Fruit fly (Drosophila melanogaster) whole organism, prepupa: ENCODE data around the gene CG33306.

Experiments used
- Blimp-1 ChIP-seq: fragments of 200-800 bp; sonication (Bioruptor generic); optimal IDR thresholded peaks from 3 replicates; lab custom pipeline; 2017; ENCODE audit warnings: missing biosample characterization, missing genetic modification characterization, mild to moderate bottlenecking, moderate library complexity, missing genetic modification reagents
- CG11294 ChIP-seq: fragments of 200-800 bp; sonication (Bioruptor generic); IDR thresholded peaks from 2 replicates; pipeline ENCODE4 v1.3.6; 2022; ENCODE audit warnings: missing biosample characterization, missing genetic modification characterization
- CG11762 ChIP-seq: fragments of 200-800 bp; sonication (Bioruptor generic); optimal IDR thresholded peaks from 3 replicates; lab custom pipeline; 2016; ENCODE audit warnings: missing biosample characterization, missing genetic modification characterization; ENCODE audit not compliant: insufficient read depth
- CG15336 ChIP-seq: fragments of 200-800 bp; sonication (Bioruptor generic); IDR thresholded peaks from 2 replicates; pipeline ENCODE4 v1.3.6; 2022; ENCODE audit warnings: missing biosample characterization, missing genetic modification characterization
- CG3032 ChIP-seq: fragments of 200-800 bp; optimal IDR thresholded peaks from 2 replicates; lab custom pipeline; 2019; ENCODE audit warnings: missing biosample characterization, mild to moderate bottlenecking, missing genetic modification characterization, moderate library complexity
- CG31627 ChIP-seq: fragments of 200-800 bp; sonication (Bioruptor generic); optimal IDR thresholded peaks from 3 replicates; lab custom pipeline; 2016; ENCODE audit warnings: missing biosample characterization, missing genetic modification characterization
- CG32006 ChIP-seq: fragments of 200-800 bp; sonication (Bioruptor generic); optimal IDR thresholded peaks from 3 replicates; lab custom pipeline; 2017; ENCODE audit warnings: missing biosample characterization, mild to moderate bottlenecking, missing genetic modification characterization
- CG34406 ChIP-seq: fragments of 200-800 bp; sonication (Bioruptor generic); optimal IDR thresholded peaks from 3 replicates; lab custom pipeline; 2016; ENCODE audit warnings: missing biosample characterization, missing genetic modification characterization
- CG3919 ChIP-seq: fragments of 200-800 bp; sonication (Bioruptor generic); optimal IDR thresholded peaks from 3 replicates; lab custom pipeline; 2016; ENCODE audit warnings: missing biosample characterization, missing genetic modification characterization
- CG4318 ChIP-seq: fragments of 200-800 bp; sonication (Bioruptor generic); optimal IDR thresholded peaks from 3 replicates; lab custom pipeline; 2017; ENCODE audit warnings: missing biosample characterization, mild to moderate bottlenecking, missing genetic modification characterization
- CG6163 ChIP-seq: fragments of 200-800 bp; sonication (Bioruptor generic); IDR thresholded peaks from 3 replicates; pipeline ENCODE4 v1.3.6; 2022; ENCODE audit warnings: missing biosample characterization, missing genetic modification characterization
- CG6276 ChIP-seq: fragments of 200-800 bp; sonication (Bioruptor generic); optimal IDR thresholded peaks from 2 replicates; lab custom pipeline; 2017; ENCODE audit warnings: missing biosample characterization, mild to moderate bottlenecking, missing genetic modification characterization
- CG6808 ChIP-seq: fragments of 200-800 bp; sonication (Bioruptor generic); optimal IDR thresholded peaks from 3 replicates; lab custom pipeline; 2017; ENCODE audit warnings: missing biosample characterization, missing genetic modification characterization, mild to moderate bottlenecking, moderate library complexity, missing genetic modification reagents
- CG6854 ChIP-seq: fragments of 200-800 bp; sonication (Bioruptor generic); optimal IDR thresholded peaks from 2 replicates; lab custom pipeline; 2017; ENCODE audit warnings: missing biosample characterization, mild to moderate bottlenecking, missing genetic modification characterization
- CG7368 ChIP-seq: fragments of 200-800 bp; sonication (Bioruptor generic); optimal IDR thresholded peaks from 3 replicates; lab custom pipeline; 2016; ENCODE audit warnings: missing biosample characterization, missing genetic modification characterization
- CG8119 ChIP-seq: fragments of 200-800 bp; sonication (Bioruptor generic); IDR thresholded peaks from 3 replicates; pipeline ENCODE4 v1.3.6; 2022; ENCODE audit warnings: missing biosample characterization, missing genetic modification characterization
- CG8632 ChIP-seq: fragments of 200-800 bp; sonication (Bioruptor generic); optimal IDR thresholded peaks from 3 replicates; lab custom pipeline; 2016; ENCODE audit warnings: missing biosample characterization, missing genetic modification characterization
- CG9139 ChIP-seq: fragments of 200-800 bp; sonication (Bioruptor generic); optimal IDR thresholded peaks from 3 replicates; lab custom pipeline; 2017; ENCODE audit warnings: missing biosample characterization, mild to moderate bottlenecking, missing genetic modification characterization
- Eip75B ChIP-seq: fragments of 200-800 bp; sonication (Bioruptor generic); optimal IDR thresholded peaks from 3 replicates; lab custom pipeline; 2016; ENCODE audit warnings: missing biosample characterization, missing genetic modification characterization
- Eip78C ChIP-seq: fragments of 200-800 bp; sonication (Bioruptor generic); peaks from one replicate; lab custom pipeline; 2016; ENCODE audit warnings: missing biosample characterization, missing genetic modification characterization
- Ets21C ChIP-seq: fragments of 200-800 bp; sonication (Bioruptor generic); optimal IDR thresholded peaks from 3 replicates; lab custom pipeline; 2016; ENCODE audit warnings: missing biosample characterization, missing genetic modification characterization
- Ets96B ChIP-seq: fragments of 200-800 bp; optimal IDR thresholded peaks from 2 replicates; lab custom pipeline; 2019; ENCODE audit warnings: missing biosample characterization, mild to moderate bottlenecking, missing genetic modification characterization, moderate library complexity
- Gug ChIP-seq: fragments of 200-800 bp; sonication (Bioruptor generic); IDR thresholded peaks from 2 replicates; pipeline ENCODE4 v1.3.6; 2022; ENCODE audit warnings: missing biosample characterization, missing genetic modification characterization
- Hr39 ChIP-seq: fragments of 200-800 bp; sonication (Bioruptor generic); optimal IDR thresholded peaks from 2 replicates; lab custom pipeline; 2016; ENCODE audit warnings: missing biosample characterization, missing genetic modification characterization
- Hr4 ChIP-seq: fragments of 200-800 bp; sonication (Bioruptor generic); optimal IDR thresholded peaks from 3 replicates; lab custom pipeline; 2016; ENCODE audit warnings: missing biosample characterization, missing genetic modification characterization
- Lpt ChIP-seq: fragments of 200-800 bp; sonication (Bioruptor generic); optimal IDR thresholded peaks from 3 replicates; lab custom pipeline; 2016; ENCODE audit warnings: missing biosample characterization, missing genetic modification characterization
- Met ChIP-seq: fragments of 200-800 bp; sonication (Bioruptor generic); optimal IDR thresholded peaks from 3 replicates; lab custom pipeline; 2016; ENCODE audit warnings: missing biosample characterization, missing genetic modification characterization
- OdsH ChIP-seq: fragments of 200-800 bp; sonication (Bioruptor generic); optimal IDR thresholded peaks from 3 replicates; lab custom pipeline; 2016; ENCODE audit warnings: missing biosample characterization, missing genetic modification characterization
- Sox102F ChIP-seq: fragments of 200-800 bp; sonication (Bioruptor generic); optimal IDR thresholded peaks from 2 replicates; lab custom pipeline; 2016; ENCODE audit warnings: missing biosample characterization, mild to moderate bottlenecking, missing genetic modification characterization
- Sox14 ChIP-seq: fragments of 200-800 bp; sonication (Bioruptor generic); optimal IDR thresholded peaks from 3 replicates; lab custom pipeline; 2016; ENCODE audit warnings: missing biosample characterization, missing genetic modification characterization
- Sox15 ChIP-seq: fragments of 200-800 bp; sonication (Bioruptor generic); optimal IDR thresholded peaks from 3 replicates; lab custom pipeline; 2016; ENCODE audit warnings: missing biosample characterization, missing genetic modification characterization
- achi ChIP-seq: fragments of 200-800 bp; sonication (Bioruptor generic); optimal IDR thresholded peaks from 3 replicates; lab custom pipeline; 2016; ENCODE audit warnings: missing biosample characterization, missing genetic modification characterization
- acj6 ChIP-seq: fragments of 200-800 bp; sonication (Bioruptor generic); optimal IDR thresholded peaks from 3 replicates; lab custom pipeline; 2016; ENCODE audit warnings: missing biosample characterization, missing genetic modification characterization
- cyc ChIP-seq: fragments of 200-800 bp; sonication (Bioruptor generic); optimal IDR thresholded peaks from 3 replicates; lab custom pipeline; 2016; ENCODE audit warnings: missing biosample characterization, missing genetic modification characterization
- dac ChIP-seq: fragments of 200-800 bp; sonication (Bioruptor generic); optimal IDR thresholded peaks from 2 replicates; lab custom pipeline; 2017; ENCODE audit warnings: missing biosample characterization, mild to moderate bottlenecking, missing genetic modification characterization
- dsx ChIP-seq: fragments of 200-800 bp; optimal IDR thresholded peaks from 3 replicates; lab custom pipeline; 2019; ENCODE audit warnings: missing biosample characterization, mild to moderate bottlenecking, missing genetic modification characterization, moderate library complexity; ENCODE audit not compliant: poor library complexity, severe bottlenecking
- eg ChIP-seq: fragments of 200-800 bp; sonication (Bioruptor generic); IDR thresholded peaks from 3 replicates; pipeline ENCODE4 v1.3.6; 2022; ENCODE audit warnings: missing biosample characterization, missing genetic modification characterization
- esn ChIP-seq: fragments of 200-800 bp; sonication (Bioruptor generic); optimal IDR thresholded peaks from 2 replicates; lab custom pipeline; 2016; ENCODE audit warnings: missing biosample characterization, mild to moderate bottlenecking, missing genetic modification characterization, moderate library complexity
- fd59A ChIP-seq: fragments of 200-800 bp; sonication (Bioruptor generic); optimal IDR thresholded peaks from 2 replicates; lab custom pipeline; 2017; ENCODE audit warnings: missing biosample characterization, mild to moderate bottlenecking, missing genetic modification characterization, missing genetic modification reagents
- fd85E ChIP-seq: fragments of 200-800 bp; sonication (Bioruptor generic); optimal IDR thresholded peaks from 3 replicates; lab custom pipeline; 2016; ENCODE audit warnings: missing biosample characterization, missing genetic modification characterization
- fkh ChIP-seq: fragments of 200-800 bp; sonication (Bioruptor generic); optimal IDR thresholded peaks from 3 replicates; lab custom pipeline; 2017; ENCODE audit warnings: missing biosample characterization, mild to moderate bottlenecking, missing genetic modification characterization, moderate library complexity
- lz ChIP-seq: fragments of 200-800 bp; sonication (Bioruptor generic); optimal IDR thresholded peaks from 3 replicates; lab custom pipeline; 2016; ENCODE audit warnings: missing biosample characterization, missing genetic modification characterization
- net ChIP-seq: fragments of 200-800 bp; sonication (Bioruptor generic); optimal IDR thresholded peaks from 3 replicates; lab custom pipeline; 2016; ENCODE audit warnings: missing biosample characterization, missing genetic modification characterization
- pdm3 ChIP-seq: fragments of 200-800 bp; sonication (Bioruptor generic); optimal IDR thresholded peaks from 3 replicates; lab custom pipeline; 2016; ENCODE audit warnings: missing biosample characterization, missing genetic modification characterization
- spab ChIP-seq: fragments of 200-800 bp; sonication (Bioruptor generic); optimal IDR thresholded peaks from 2 replicates; lab custom pipeline; 2017; ENCODE audit warnings: missing biosample characterization, mild to moderate bottlenecking, missing genetic modification characterization, missing genetic modification reagents
- ss ChIP-seq, 2 experiments: fragments of 200-800 bp; sonication (Bioruptor generic); optimal IDR thresholded peaks; 2 replicates in 1 of 2; 3 replicates in 1 of 2; lab custom pipeline; 2017 to 2018; ENCODE audit warnings: mild to moderate bottlenecking in 2 of 2, missing biosample characterization in 2 of 2, missing genetic modification characterization in 2 of 2, moderate library complexity in 1 of 2
- svp ChIP-seq: fragments of 200-800 bp; sonication (Bioruptor generic); peaks from one replicate; lab custom pipeline; 2016; ENCODE audit warnings: missing biosample characterization, missing genetic modification characterization
- vri ChIP-seq: fragments of 200-800 bp; sonication (Bioruptor generic); optimal IDR thresholded peaks from 3 replicates; lab custom pipeline; 2016; ENCODE audit warnings: missing biosample characterization, mild to moderate bottlenecking, missing genetic modification characterization

The CG33306 gene

DNA sequence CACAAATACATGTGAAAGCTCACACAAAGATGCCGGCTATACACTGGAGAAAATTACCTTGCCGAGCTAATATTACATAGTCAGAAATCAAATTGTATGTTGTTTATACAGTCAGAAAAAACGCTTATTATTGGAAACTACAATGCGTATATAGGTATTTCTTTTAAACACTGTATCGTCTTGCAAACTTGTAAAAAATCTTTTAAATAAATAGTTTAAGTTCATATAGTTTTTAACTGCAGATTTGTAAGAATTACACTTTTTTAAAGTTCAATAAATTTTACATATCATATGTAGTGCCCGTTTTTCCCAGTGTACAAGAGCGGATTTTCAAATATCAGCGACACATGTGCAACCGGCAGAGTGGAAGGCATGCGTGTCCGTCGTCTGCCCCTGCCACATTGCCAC is 3.8 kb downstream of the CG33306 start (continued):
- TF ChIP-seq acj6: peak; percentile 92
- TF ChIP-seq CG6854 (GFP tag; lab: Kevin White, UChicago): peak; percentile 61
- peak; percentile 93 for TF ChIP-seq svp (GFP tag; lab: Kevin White, UChicago)
- peak; percentile 87 for TF ChIP-seq CG11294 (GFP tag; lab: Robert Waterston, UW)
- peak; percentile 82 for TF ChIP-seq Ets96B
- TF ChIP-seq Hr4 (GFP tag; lab: Kevin White, UChicago): peak; percentile 95
- peak; percentile 76 for TF ChIP-seq fd59A (GFP tag; lab: Kevin White, UChicago)
- TF ChIP-seq eg (GFP tag; lab: Robert Waterston, UW): peak; percentile 89; the same call in 2 of the 3 replicates
- peak; percentile 92 for TF ChIP-seq CG3919 (GFP tag; lab: Kevin White, UChicago)
- peak; percentile 88 for TF ChIP-seq Ets21C (GFP tag; lab: Kevin White, UChicago)
- TF ChIP-seq Met (GFP tag; lab: Kevin White, UChicago): peak; percentile 96

DNA sequence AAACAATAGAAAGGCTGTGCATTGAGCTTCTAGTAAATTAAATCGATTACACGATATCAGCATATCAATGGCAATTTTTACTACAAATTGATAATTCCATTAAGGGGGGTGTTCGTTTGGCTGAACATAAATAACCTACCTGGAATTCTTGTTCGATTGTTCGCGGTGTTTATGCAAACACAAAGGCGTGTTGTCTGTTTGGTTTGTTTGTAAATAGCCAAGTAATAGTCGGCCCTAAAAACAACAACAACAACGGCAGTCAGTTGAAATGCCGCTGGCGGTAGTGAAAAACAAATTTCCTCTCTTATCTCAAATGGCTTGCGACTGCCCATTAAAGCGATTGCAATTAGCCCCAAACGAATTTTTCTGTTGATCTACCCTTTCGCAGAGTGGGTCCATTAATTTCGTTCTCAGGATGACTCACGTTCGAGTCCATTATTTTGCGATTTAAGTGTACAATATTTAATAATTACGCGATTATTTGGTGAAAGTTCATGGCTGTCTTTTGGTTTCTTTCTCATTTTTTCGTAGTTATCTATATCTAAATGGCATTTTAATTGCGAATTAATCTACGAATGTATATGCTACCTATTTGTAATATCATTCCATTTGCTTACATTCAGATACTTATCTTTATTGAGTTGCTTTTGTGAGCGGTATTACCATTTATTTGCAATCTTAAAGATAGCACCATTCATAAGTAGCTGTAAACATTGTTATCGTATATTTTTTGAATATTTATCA is 4.7 kb downstream of the CG33306 start:
- TF ChIP-seq OdsH (GFP tag; lab: Kevin White, UChicago) (no peak), Sox102F (GFP tag; lab: Kevin White, UChicago) (no peak), vri (GFP tag; lab: Kevin White, UChicago) (peak; percentile 3), CG6808 (GFP tag; lab: Kevin White, UChicago) (no peak), Hr39 (GFP tag; lab: Kevin White, UChicago) (peak; percentile 3), achi (GFP tag; lab: Kevin White, UChicago) (no peak), CG8632 (no peak), dac (no peak), CG6163 (GFP tag; lab: Robert Waterston, UW) (no peak), fd85E (GFP tag; lab: Kevin White, UChicago) (no peak), Blimp-1 (GFP tag; lab: Kevin White, UChicago) (no peak), ss (GFP tag; optimal IDR thresholded peaks at IDR 0.05; lab: Kevin White, UChicago) (no peak), CG15336 (0 out of 2 replicates have a peak, but pooled peaks have one; percentile 18), Hr4 (GFP tag; lab: Kevin White, UChicago) (no peak), Sox15 (GFP tag; lab: Kevin White, UChicago) (no peak), Ets96B (no peak), lz (GFP tag; lab: Kevin White, UChicago) (peak; percentile 20), Sox14 (GFP tag; lab: Kevin White, UChicago) (no peak), CG7368 (GFP tag; lab: Kevin White, UChicago) (no peak), fd59A (GFP tag; lab: Kevin White, UChicago) (no peak), spab (no peak), CG6854 (GFP tag; lab: Kevin White, UChicago) (no peak), cyc (GFP tag; lab: Kevin White, UChicago) (no peak), CG3032 (tag; lab: Kevin White, UChicago) (no peak), Eip78C (GFP tag; lab: Kevin White, UChicago) (peak; percentile 68), CG34406 (GFP tag; lab: Kevin White, UChicago) (no peak), dsx (no peak), CG4318 (GFP tag; lab: Kevin White, UChicago) (no peak), esn (GFP tag; lab: Kevin White, UChicago) (no peak), Lpt (GFP tag; lab: Kevin White, UChicago) (no peak), CG32006 (GFP tag; lab: Kevin White, UChicago) (no peak), CG8119 (GFP tag; lab: Robert Waterston, UW) (no peak), Eip75B (GFP tag; lab: Kevin White, UChicago) (no peak), pdm3 (GFP tag; lab: Kevin White, UChicago) (no peak), CG11762 (GFP tag; lab: Kevin White, UChicago) (no peak), CG31627 (peak; percentile 17), Met (GFP tag; lab: Kevin White, UChicago) (peak; percentile 30), acj6 (no peak), net (GFP tag; lab: Kevin White, UChicago) (no peak), Gug (GFP tag; lab: Robert Waterston, UW) (no peak), CG9139 (GFP tag; lab: Kevin White, UChicago) (no peak), CG6276 (GFP tag; lab: Kevin White, UChicago) (no peak), CG11294 (GFP tag; lab: Robert Waterston, UW) (no peak), fkh (GFP tag; lab: Kevin White, UChicago) (peak; percentile 42)
